Worm (Caenorhabditis elegans) whole organism, L4 larva: Measurements from ENCODE around the gene H10E21.4.

Source experiments
- F44E2.7 ChIP-seq: fragments of 200-800 bp; sonication (Bioruptor generic); IDR thresholded peaks from 2 replicates; pipeline ENCODE4 v2.1.2; 2022; ENCODE audit warnings: missing genetic modification characterization, missing compliant biosample characterization
- T26A8.4 ChIP-seq: fragments of 200-800 bp; sonication (Bioruptor generic); IDR thresholded peaks from 2 replicates; pipeline ENCODE4 v1.3.6; 2022; ENCODE audit warnings: missing genetic modification characterization, missing compliant biosample characterization
- Y48G9A.11 ChIP-seq: fragments of 200-800 bp; sonication (Bioruptor generic); IDR thresholded peaks from 2 replicates; pipeline ENCODE4 v1.3.6; 2022; ENCODE audit warnings: missing genetic modification reagents, missing genetic modification characterization, missing compliant biosample characterization
- aly-2 ChIP-seq: sonication (generic microtip); optimal IDR thresholded peaks from 2 replicates; lab custom pipeline; 2018; ENCODE audit warnings: missing biosample characterization, missing genetic modification characterization
- arid-1 ChIP-seq: fragments of 200-800 bp; sonication (Bioruptor generic); conservative IDR thresholded peaks from 2 replicates; pipeline ENCODE4 v1.3.6; 2022; ENCODE audit warnings: missing genetic modification reagents, missing genetic modification characterization, missing compliant biosample characterization
- ceh-28 ChIP-seq: fragments of 150-350 bp; optimal IDR thresholded peaks from 2 replicates; lab custom pipeline; 2014; ENCODE audit warnings: missing biosample characterization, missing genetic modification reagents, missing genetic modification characterization
- ceh-62 ChIP-seq: sonication (generic microtip); optimal IDR thresholded peaks from 2 replicates; lab custom pipeline; 2017; ENCODE audit warnings: missing biosample characterization, missing genetic modification characterization
- ceh-82 ChIP-seq: sonication (generic microtip); optimal IDR thresholded peaks from 2 replicates; lab custom pipeline; 2017; ENCODE audit warnings: missing biosample characterization, missing genetic modification characterization
- daf-16 ChIP-seq, 3 experiments: sonication (generic microtip); optimal IDR thresholded peaks; 2 replicates each; lab custom pipeline; 2016 to 2017; ENCODE audit warnings: missing genetic modification characterization in 3 of 3, missing genetic modification reagents in 3 of 3, mild to moderate bottlenecking in 2 of 3, missing compliant biosample characterization in 2 of 3, missing biosample characterization in 1 of 3, moderate library complexity in 1 of 3
- dpl-1 ChIP-seq: fragments of 150-350 bp; optimal IDR thresholded peaks from 2 replicates; lab custom pipeline; 2014; ENCODE audit warnings: missing biosample characterization, missing genetic modification reagents, missing genetic modification characterization
- dve-1 ChIP-seq: sonication (generic microtip); optimal IDR thresholded peaks from 2 replicates; lab custom pipeline; 2017; ENCODE audit warnings: antibody characterized with exemption, mild to moderate bottlenecking, missing genetic modification characterization, missing compliant biosample characterization; ENCODE audit not compliant: insufficient read depth
- fos-1 ChIP-seq: fragments of 150-350 bp; optimal IDR thresholded peaks from 2 replicates; lab custom pipeline; 2014; ENCODE audit warnings: missing biosample characterization, missing genetic modification characterization
- gei-8 ChIP-seq: fragments of 200-800 bp; sonication (Bioruptor generic); optimal IDR thresholded peaks from 2 replicates; lab custom pipeline; 2018; ENCODE audit warnings: mild to moderate bottlenecking, missing genetic modification characterization, missing compliant biosample characterization
- hmg-1.1 ChIP-seq: fragments of 200-800 bp; sonication (Bioruptor generic); IDR thresholded peaks from 2 replicates; pipeline ENCODE4 v1.3.6; 2022; ENCODE audit warnings: missing genetic modification reagents, missing genetic modification characterization, missing compliant biosample characterization
- lim-7 ChIP-seq: fragments of 200-800 bp; sonication (Bioruptor generic); IDR thresholded peaks from 2 replicates; pipeline ENCODE4 v1.3.6; 2022; ENCODE audit warnings: missing genetic modification characterization, missing compliant biosample characterization
- lin-1 ChIP-seq: fragments of 200-800 bp; sonication (Bioruptor generic); IDR thresholded peaks from 2 replicates; pipeline ENCODE4 v1.3.6; 2022; ENCODE audit warnings: missing genetic modification reagents, missing genetic modification characterization, missing compliant biosample characterization
- lin-29 ChIP-seq: fragments of 200-800 bp; sonication (Bioruptor generic); IDR thresholded peaks from 2 replicates; pipeline ENCODE4 v1.3.6; 2022; ENCODE audit warnings: missing genetic modification reagents, missing genetic modification characterization, missing compliant biosample characterization
- lin-38 ChIP-seq: fragments of 200-800 bp; sonication (Bioruptor generic); IDR thresholded peaks from 2 replicates; pipeline ENCODE4 v1.3.6; 2022; ENCODE audit warnings: missing genetic modification reagents, missing genetic modification characterization, missing compliant biosample characterization
- lir-3 ChIP-seq: sonication (generic microtip); optimal IDR thresholded peaks from 2 replicates; lab custom pipeline; 2016; ENCODE audit warnings: mild to moderate bottlenecking, missing genetic modification characterization, missing compliant biosample characterization
- lsy-2 ChIP-seq, 2 experiments: fragments of 150-350 bp in 1 of 2; sonication (generic microtip) in 1 of 2; optimal IDR thresholded peaks; 2 replicates each; lab custom pipeline; 2014 to 2017; ENCODE audit warnings: missing biosample characterization in 2 of 2, missing genetic modification characterization in 2 of 2
- mdt-29 ChIP-seq: fragments of 200-800 bp; sonication (Bioruptor generic); IDR thresholded peaks from 2 replicates; pipeline ENCODE4 v1.3.6; 2022; ENCODE audit warnings: missing genetic modification reagents, missing genetic modification characterization, missing compliant biosample characterization
- mes-2 ChIP-seq: sonication (generic microtip); optimal IDR thresholded peaks from 2 replicates; lab custom pipeline; 2016; ENCODE audit warnings: missing genotype, mild to moderate bottlenecking, missing genetic modification characterization, missing compliant biosample characterization; ENCODE audit not compliant: poor library complexity, severe bottlenecking
- mxl-3 ChIP-seq: fragments of 200-800 bp; sonication (Bioruptor generic); optimal IDR thresholded peaks from 2 replicates; lab custom pipeline; 2018; ENCODE audit warnings: mild to moderate bottlenecking, missing genetic modification characterization, missing compliant biosample characterization
- nhr-10 ChIP-seq: fragments of 150-350 bp; optimal IDR thresholded peaks from 2 replicates; lab custom pipeline; 2014; ENCODE audit warnings: missing biosample characterization, missing genetic modification characterization
- nhr-11 ChIP-seq: fragments of 150-350 bp; optimal IDR thresholded peaks from 2 replicates; lab custom pipeline; 2014; ENCODE audit warnings: missing biosample characterization, missing genetic modification characterization
- nhr-111 ChIP-seq: fragments of 200-800 bp; sonication (Bioruptor generic); optimal IDR thresholded peaks from 2 replicates; lab custom pipeline; 2018; ENCODE audit warnings: mild to moderate bottlenecking, missing genetic modification characterization, missing compliant biosample characterization
- nhr-76 ChIP-seq: fragments of 150-350 bp; optimal IDR thresholded peaks from 2 replicates; lab custom pipeline; 2014; ENCODE audit warnings: missing biosample characterization, missing genetic modification characterization
- rbr-2 ChIP-seq: sonication (generic microtip); optimal IDR thresholded peaks from 2 replicates; lab custom pipeline; 2016; ENCODE audit warnings: missing genotype, missing genetic modification characterization, missing compliant biosample characterization
- set-16 ChIP-seq: fragments of 200-800 bp; sonication (Bioruptor generic); IDR thresholded peaks from 2 replicates; pipeline ENCODE4 v1.3.6; 2022; ENCODE audit warnings: missing genetic modification reagents, missing genetic modification characterization, missing compliant biosample characterization
- skn-1 ChIP-seq: fragments of 150-350 bp; optimal IDR thresholded peaks from 2 replicates; lab custom pipeline; 2014; ENCODE audit warnings: missing biosample characterization, missing genetic modification characterization
- spr-1 ChIP-seq: sonication (generic microtip); optimal IDR thresholded peaks from 2 replicates; lab custom pipeline; 2016; ENCODE audit warnings: mild to moderate bottlenecking, missing genetic modification characterization, missing compliant biosample characterization
- tag-97 ChIP-seq: fragments of 200-800 bp; sonication (Bioruptor generic); IDR thresholded peaks from 2 replicates; pipeline ENCODE4 v1.3.6; 2022; ENCODE audit warnings: missing genetic modification characterization, missing compliant biosample characterization
- unc-62 ChIP-seq, 3 experiments: fragments of 150-350 bp in 1 of 3; sonication (generic microtip); optimal IDR thresholded peaks in 2 of 3; peaks in 1 of 3; 1 replicate in 1 of 3; 2 replicates in 2 of 3; lab custom pipeline; 2014 to 2017; ENCODE audit warnings: missing biosample characterization in 3 of 3, missing genetic modification characterization in 3 of 3, missing genetic modification reagents in 3 of 3, missing genotype in 1 of 3
- zfp-3 ChIP-seq: fragments of 200-800 bp; sonication (Bioruptor generic); conservative IDR thresholded peaks from 2 replicates; pipeline ENCODE4 v1.3.6; 2022; ENCODE audit warnings: missing genetic modification reagents, missing genetic modification characterization, missing compliant biosample characterization
- ztf-7 ChIP-seq: fragments of 150-350 bp; optimal IDR thresholded peaks from 2 replicates; lab custom pipeline; 2014; ENCODE audit warnings: missing biosample characterization, missing genetic modification characterization

Gene H10E21.4

DNA sequence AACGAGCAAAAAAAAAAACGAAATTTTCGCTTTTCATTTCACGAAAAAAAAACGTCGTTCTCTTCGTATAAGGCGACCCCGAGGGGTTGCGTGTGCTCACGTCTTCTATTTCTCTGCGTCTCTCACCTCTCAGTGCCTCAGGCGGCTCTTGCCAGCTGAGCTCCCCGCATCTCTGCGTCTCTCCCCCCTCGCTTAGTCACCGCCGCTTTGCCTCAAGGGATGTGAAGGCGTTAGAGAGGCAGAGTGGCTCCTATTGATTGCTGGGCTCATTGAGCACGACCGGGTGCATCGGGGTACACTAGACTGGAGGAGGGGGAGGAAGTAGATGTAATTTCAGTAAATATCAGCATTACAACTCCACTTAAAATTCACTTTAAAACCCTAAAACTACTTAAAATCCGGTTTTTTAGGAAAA, 6.1 kb upstream of the H10E21.4 start (continued):
- TF ChIP-seq arid-1 (GFP tag; lab: Robert Waterston, UW) (peak; percentile 65; the same call in 1 of the 2 replicates), rbr-2 (tag; lab: Kevin White, UChicago) (peak; percentile 85), ceh-62 (tag; lab: Kevin White, UChicago) (no peak), set-16 (peak; percentile 97), ceh-82 (tag; lab: Kevin White, UChicago) (no peak), lin-29 (GFP tag; lab: Robert Waterston, UW) (no peak)

DNA sequence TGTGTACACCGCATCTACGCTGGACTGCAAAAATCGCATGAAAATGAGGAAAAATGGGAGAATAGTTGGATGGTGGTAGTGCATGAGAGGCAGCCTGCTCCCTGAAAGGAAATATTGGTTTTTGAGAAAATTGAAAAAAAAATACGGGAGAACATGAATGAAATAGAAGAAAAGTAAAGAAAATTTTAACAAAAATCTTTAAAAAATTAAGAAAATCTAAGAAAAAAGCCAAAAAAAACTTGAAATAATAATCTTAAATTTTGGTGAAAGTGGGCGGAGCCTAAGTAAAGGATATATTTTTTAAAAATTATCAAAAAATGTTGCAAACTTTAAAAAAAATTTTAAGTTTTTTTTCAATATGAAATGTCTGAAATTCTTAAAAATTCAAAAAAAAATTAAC, 4.4 kb upstream of the H10E21.4 start, which contains the start of gene H10E21.5:
TSS of gene H10E21.5 (minus strand) at position 101 of the 400 bp plus-strand sequence.
- no peak for TF ChIP-seq aly-2 (tag; lab: Kevin White, UChicago)
- no peak for TF ChIP-seq ceh-82 (tag; lab: Kevin White, UChicago)
- no peak for TF ChIP-seq T26A8.4 (GFP tag; lab: Robert Waterston, UW)
- TF ChIP-seq Y48G9A.11 (GFP tag; lab: Robert Waterston, UW), result no peak
- no peak for TF ChIP-seq tag-97
- no peak for TF ChIP-seq hmg-1.1
- TF ChIP-seq skn-1 (tag; lab: Kevin White, UChicago), result no peak
- TF ChIP-seq mes-2 (tag; lab: Kevin White, UChicago), result no peak
- no peak for TF ChIP-seq fos-1 (tag; lab: Kevin White, UChicago)
- TF ChIP-seq lim-7 (GFP tag; lab: Robert Waterston, UW), result no peak
- TF ChIP-seq nhr-76 (tag; lab: Kevin White, UChicago), result no peak
- TF ChIP-seq lir-3 (tag; lab: Kevin White, UChicago), result no peak
- no peak for TF ChIP-seq mxl-3 (GFP tag; lab: Kevin White, UChicago)
- TF ChIP-seq lsy-2 (tag; optimal IDR thresholded peaks at IDR 0.05; lab: Kevin White, UChicago), result no peak
- TF ChIP-seq nhr-11 (tag; lab: Kevin White, UChicago), result no peak
- TF ChIP-seq daf-16 (GFP tag; optimal IDR thresholded peaks at IDR 0.05; lab: Kevin White, UChicago), result no peak
- no peak for TF ChIP-seq daf-16 (tag; optimal IDR thresholded peaks at IDR 0.05; lab: Kevin White, UChicago)
- no peak for TF ChIP-seq ceh-28 (tag; lab: Kevin White, UChicago)
- no peak for TF ChIP-seq ztf-7 (tag; lab: Kevin White, UChicago)
- TF ChIP-seq nhr-111 (GFP tag; lab: Kevin White, UChicago), result no peak
- TF ChIP-seq mdt-29 (GFP tag; lab: Robert Waterston, UW), result no peak
- TF ChIP-seq, all 104 proteins: peak for 0

DNA sequence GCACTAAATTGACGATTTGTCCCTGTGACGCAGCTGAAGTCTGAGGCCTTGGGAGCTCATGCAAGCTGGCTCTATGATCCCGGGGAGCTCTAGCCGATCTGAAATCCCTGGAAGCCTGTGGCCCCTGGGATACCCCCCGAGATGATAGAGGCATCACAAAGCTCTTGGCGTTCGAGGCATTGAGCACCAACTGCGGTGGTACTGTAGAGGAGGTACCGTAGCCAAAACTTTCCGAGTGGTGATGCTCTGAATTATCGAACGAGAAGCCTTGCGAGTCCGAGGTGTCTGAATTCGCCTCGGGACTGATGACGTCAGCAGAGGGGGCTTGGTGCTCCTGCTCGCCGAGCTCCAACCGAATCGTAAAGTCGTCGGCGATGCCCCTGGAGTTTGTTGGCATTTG, 1.8 kb upstream of the H10E21.4 start:
- TF ChIP-seq spr-1 (no peak), set-16 (peak; percentile 68)

DNA sequence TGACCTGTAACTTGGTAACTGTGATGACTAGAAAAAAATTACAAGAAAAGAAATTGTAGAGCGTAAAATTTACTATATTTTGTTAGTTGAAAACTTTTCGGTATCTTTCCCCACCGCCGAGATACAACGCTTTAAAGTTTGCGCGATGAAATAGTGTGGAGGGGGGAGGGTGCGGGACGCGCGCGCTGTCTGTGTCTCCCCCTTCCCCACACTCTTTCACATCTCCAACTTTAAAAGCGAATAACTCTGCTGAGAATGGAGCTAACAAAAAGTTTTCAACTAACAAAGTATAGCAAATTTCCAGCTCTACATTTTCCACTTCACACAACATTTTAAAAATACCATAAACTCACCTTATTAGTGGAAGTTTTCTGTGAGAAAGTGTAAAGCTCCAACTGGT, 1.9 kb downstream of the H10E21.4 start:
- TF ChIP-seq gei-8 (GFP tag; lab: Kevin White, UChicago), result no peak
- TF ChIP-seq unc-62 (GFP tag; optimal IDR thresholded peaks at IDR 0.05 in 1 of 2; lab: Kevin White, UChicago), result peak in 1 of 2 experiments; percentile 68
- TF ChIP-seq unc-62 (tag; optimal IDR thresholded peaks at IDR 0.05; lab: Kevin White, UChicago), result no peak
- no peak for TF ChIP-seq zfp-3 (GFP tag; lab: Robert Waterston, UW)
- 0 out of 2 replicates have a peak, but pooled peaks have one; percentile 15 for TF ChIP-seq lin-1 (GFP tag; lab: Robert Waterston, UW)
- TF ChIP-seq F44E2.7 (GFP tag; lab: Robert Waterston, UW), result no peak
- no peak for TF ChIP-seq nhr-10
- TF ChIP-seq lin-38 (GFP tag; lab: Robert Waterston, UW), result no peak
- no peak for TF ChIP-seq dpl-1
- no peak for TF ChIP-seq dve-1
